Fruit fly (Drosophila melanogaster) whole organism, embryonic: ENCODE data around the gene GC.
A peak's percentile ranks its signal among the peaks of the same experiment; 100 is the strongest.

ENCODE experiments used
- B-H1 ChIP-seq: fragments of 200-800 bp; sonication (Bioruptor generic); IDR thresholded peaks from 3 replicates; pipeline ENCODE4 v1.3.6; 2022; ENCODE audit warnings: missing biosample characterization, missing genetic modification characterization
- Bdp1 ChIP-seq: fragments of 200-800 bp; sonication (Bioruptor generic); optimal IDR thresholded peaks from 3 replicates; lab custom pipeline; 2016; ENCODE audit warnings: missing biosample characterization, missing genetic modification characterization
- CG10321 ChIP-seq: fragments of 200-800 bp; sonication (Bioruptor generic); IDR thresholded peaks from 2 replicates; pipeline ENCODE4 v1.3.6; 2022; ENCODE audit warnings: missing biosample characterization, missing genetic modification characterization
- CG10565 ChIP-seq: fragments of 200-800 bp; sonication (Bioruptor generic); optimal IDR thresholded peaks from 3 replicates; lab custom pipeline; 2016; ENCODE audit warnings: missing biosample characterization, mild to moderate bottlenecking, missing genetic modification characterization
- CG10654 ChIP-seq: fragments of 200-800 bp; sonication (Bioruptor generic); optimal IDR thresholded peaks from 2 replicates; lab custom pipeline; 2016; ENCODE audit warnings: missing biosample characterization, missing genetic modification characterization
- CG12071 ChIP-seq: fragments of 200-800 bp; sonication (Bioruptor generic); optimal IDR thresholded peaks from 3 replicates; lab custom pipeline; 2018; ENCODE audit warnings: missing biosample characterization, mild to moderate bottlenecking, missing genetic modification characterization
- CG12236 ChIP-seq: fragments of 200-800 bp; sonication (Bioruptor generic); optimal IDR thresholded peaks from 2 replicates; lab custom pipeline; 2016; ENCODE audit warnings: missing biosample characterization, missing genetic modification characterization
- CG12299 ChIP-seq: fragments of 200-800 bp; sonication (Bioruptor generic); optimal IDR thresholded peaks from 2 replicates; lab custom pipeline; 2018; ENCODE audit warnings: missing biosample characterization, mild to moderate bottlenecking, missing genetic modification characterization
- CG12744 ChIP-seq: fragments of 200-800 bp; sonication (Bioruptor generic); optimal IDR thresholded peaks from 2 replicates; lab custom pipeline; 2016; ENCODE audit warnings: missing biosample characterization, missing genetic modification characterization
- CG13894 ChIP-seq: fragments of 200-800 bp; sonication (Bioruptor generic); optimal IDR thresholded peaks from 3 replicates; lab custom pipeline; 2018; ENCODE audit warnings: missing biosample characterization, mild to moderate bottlenecking, missing genetic modification characterization, moderate library complexity
- CG14050 ChIP-seq: fragments of 200-800 bp; sonication (Bioruptor generic); IDR thresholded peaks from 3 replicates; pipeline ENCODE4 v1.3.6; 2022; ENCODE audit warnings: missing biosample characterization, missing genetic modification characterization
- CG14965 ChIP-seq: fragments of 200-800 bp; sonication (Bioruptor generic); optimal IDR thresholded peaks from 2 replicates; lab custom pipeline; 2016; ENCODE audit warnings: missing biosample characterization, missing genetic modification characterization, borderline replicate concordance
- CG15514 ChIP-seq: fragments of 200-800 bp; sonication (Bioruptor generic); optimal IDR thresholded peaks from 3 replicates; lab custom pipeline; 2017; ENCODE audit warnings: missing biosample characterization, missing genetic modification characterization, mild to moderate bottlenecking, moderate library complexity, missing genetic modification reagents
- CG1603 ChIP-seq: fragments of 200-800 bp; sonication (Bioruptor generic); optimal IDR thresholded peaks from 2 replicates; lab custom pipeline; 2019; ENCODE audit warnings: missing biosample characterization, mild to moderate bottlenecking, missing genetic modification characterization, moderate library complexity
- CG17912 ChIP-seq: fragments of 200-800 bp; sonication (Bioruptor generic); optimal IDR thresholded peaks from 2 replicates; lab custom pipeline; 2018; ENCODE audit warnings: missing biosample characterization, mild to moderate bottlenecking, missing genetic modification characterization
- CG18599 ChIP-seq: fragments of 200-800 bp; sonication (Bioruptor generic); optimal IDR thresholded peaks from 3 replicates; lab custom pipeline; 2017; ENCODE audit warnings: missing biosample characterization, missing genetic modification characterization, mild to moderate bottlenecking, moderate library complexity, missing genetic modification reagents
- CG2199 ChIP-seq: fragments of 200-800 bp; sonication (Bioruptor generic); IDR thresholded peaks from 3 replicates; pipeline ENCODE4 v1.3.6; 2022; ENCODE audit warnings: missing biosample characterization, missing genetic modification characterization
- CG2889 ChIP-seq: fragments of 200-800 bp; sonication (Bioruptor generic); IDR thresholded peaks from 3 replicates; pipeline ENCODE4 v1.3.6; 2022; ENCODE audit warnings: missing biosample characterization, missing genetic modification characterization
- CG3065 ChIP-seq: fragments of 200-800 bp; sonication (Bioruptor generic); optimal IDR thresholded peaks from 2 replicates; lab custom pipeline; 2016; ENCODE audit warnings: missing biosample characterization, missing genetic modification characterization
- CG33557 ChIP-seq: fragments of 200-800 bp; sonication (Bioruptor generic); optimal IDR thresholded peaks from 2 replicates; lab custom pipeline; 2019; ENCODE audit warnings: missing biosample characterization, mild to moderate bottlenecking, missing genetic modification characterization, moderate library complexity
- CG4282 ChIP-seq: fragments of 200-800 bp; sonication (Bioruptor generic); optimal IDR thresholded peaks from 2 replicates; lab custom pipeline; 2016; ENCODE audit warnings: missing biosample characterization, missing genetic modification characterization
- CG4854 ChIP-seq: fragments of 200-800 bp; sonication (Bioruptor generic); optimal IDR thresholded peaks from 2 replicates; lab custom pipeline; 2016; ENCODE audit warnings: missing biosample characterization, missing genetic modification characterization, inconsistent platforms
- CG6175 ChIP-seq: fragments of 200-800 bp; sonication (Bioruptor generic); IDR thresholded peaks from 3 replicates; pipeline ENCODE4 v1.3.6; 2022; ENCODE audit warnings: missing biosample characterization, missing genetic modification characterization
- CG6765 ChIP-seq: fragments of 200-800 bp; sonication (Bioruptor generic); optimal IDR thresholded peaks from 3 replicates; lab custom pipeline; 2017; ENCODE audit warnings: missing biosample characterization, mild to moderate bottlenecking, missing genetic modification characterization
- CG8388 ChIP-seq: fragments of 200-800 bp; sonication (Bioruptor generic); optimal IDR thresholded peaks from 2 replicates; lab custom pipeline; 2019; ENCODE audit warnings: missing biosample characterization, mild to moderate bottlenecking, missing genetic modification characterization, moderate library complexity
- CG8924 ChIP-seq: fragments of 200-800 bp; optimal IDR thresholded peaks from 3 replicates; lab custom pipeline; 2019; ENCODE audit warnings: missing biosample characterization, mild to moderate bottlenecking, missing genetic modification characterization, moderate library complexity
- D19A ChIP-seq: fragments of 200-800 bp; optimal IDR thresholded peaks from 3 replicates; lab custom pipeline; 2019; ENCODE audit warnings: missing biosample characterization, mild to moderate bottlenecking, missing genetic modification characterization, moderate library complexity
- Dp ChIP-seq: fragments of 200-800 bp; sonication (Bioruptor generic); optimal IDR thresholded peaks from 2 replicates; lab custom pipeline; 2018; ENCODE audit warnings: missing biosample characterization, mild to moderate bottlenecking, missing genetic modification characterization, moderate library complexity
- ERR ChIP-seq: fragments of 200-800 bp; sonication (Bioruptor generic); optimal IDR thresholded peaks from 2 replicates; lab custom pipeline; 2016; ENCODE audit warnings: missing biosample characterization, missing genetic modification characterization
- HLH3B ChIP-seq: fragments of 200-800 bp; sonication (Bioruptor generic); IDR thresholded peaks from 2 replicates; pipeline ENCODE4 v1.3.6; 2022; ENCODE audit warnings: missing biosample characterization, missing genetic modification characterization
- Hr39 ChIP-seq: fragments of >200 bp; optimal IDR thresholded peaks from 2 replicates; lab custom pipeline; 2017
- MESR4 ChIP-seq: fragments of 200-800 bp; sonication (Bioruptor generic); optimal IDR thresholded peaks from 2 replicates; lab custom pipeline; 2018; ENCODE audit warnings: missing biosample characterization, mild to moderate bottlenecking, missing genetic modification characterization, moderate library complexity
- Max ChIP-seq: fragments of 200-800 bp; sonication (Bioruptor generic); optimal IDR thresholded peaks from 2 replicates; lab custom pipeline; 2016; ENCODE audit warnings: missing biosample characterization, mild to moderate bottlenecking, missing genetic modification characterization
- Med ChIP-seq: fragments of 200-800 bp; sonication (Bioruptor generic); peaks from one replicate; lab custom pipeline; 2016; ENCODE audit warnings: missing biosample characterization, missing genetic modification characterization, mild to moderate bottlenecking, inconsistent platforms, moderate library complexity
- Optix ChIP-seq: fragments of 200-800 bp; sonication (Bioruptor generic); IDR thresholded peaks from 3 replicates; pipeline ENCODE4 v1.3.6; 2022; ENCODE audit warnings: missing biosample characterization, missing genetic modification characterization
- Sry-β ChIP-seq: fragments of 200-800 bp; sonication (Bioruptor generic); optimal IDR thresholded peaks from 2 replicates; lab custom pipeline; 2018; ENCODE audit warnings: missing biosample characterization, mild to moderate bottlenecking, missing genetic modification characterization, moderate library complexity
- dati ChIP-seq: fragments of 200-800 bp; sonication (Bioruptor generic); IDR thresholded peaks from 2 replicates; pipeline ENCODE4 v1.3.6; 2022; ENCODE audit warnings: missing biosample characterization, missing genetic modification characterization
- dimm ChIP-seq: fragments of 200-800 bp; sonication (Bioruptor generic); IDR thresholded peaks from 2 replicates; pipeline ENCODE4 v1.3.6; 2022; ENCODE audit warnings: missing biosample characterization, missing genetic modification characterization
- dysf ChIP-seq: fragments of 200-800 bp; sonication (Bioruptor generic); IDR thresholded peaks from 3 replicates; pipeline ENCODE4 v1.3.6; 2022; ENCODE audit warnings: missing biosample characterization, missing genetic modification characterization
- eve ChIP-seq, 2 experiments: fragments of >200 bp; optimal IDR thresholded peaks; 2 replicates each; lab custom pipeline; 2017; ENCODE audit warnings: missing biosample characterization in 2 of 2, missing genetic modification characterization in 2 of 2
- kni ChIP-seq: fragments of 200-800 bp; sonication (Bioruptor generic); optimal IDR thresholded peaks from 3 replicates; lab custom pipeline; 2017; ENCODE audit warnings: mild to moderate bottlenecking, missing biosample characterization, missing genetic modification reagents, missing genetic modification characterization
- lab ChIP-seq: fragments of 200-800 bp; sonication (Bioruptor generic); optimal IDR thresholded peaks from 3 replicates; lab custom pipeline; 2017; ENCODE audit warnings: missing biosample characterization, missing genetic modification characterization, mild to moderate bottlenecking, moderate library complexity, missing genetic modification reagents
- nmo ChIP-seq: fragments of 200-800 bp; sonication (Bioruptor generic); optimal IDR thresholded peaks from 2 replicates; lab custom pipeline; 2018; ENCODE audit warnings: missing biosample characterization, mild to moderate bottlenecking, missing genetic modification characterization, moderate library complexity
- repo ChIP-seq: fragments of 200-800 bp; sonication (Bioruptor generic); optimal IDR thresholded peaks from 2 replicates; lab custom pipeline; 2016; ENCODE audit warnings: missing biosample characterization, missing genetic modification characterization
- sd ChIP-seq: fragments of 200-800 bp; sonication (Bioruptor generic); optimal IDR thresholded peaks from 3 replicates; lab custom pipeline; 2018; ENCODE audit warnings: missing biosample characterization, mild to moderate bottlenecking, missing genetic modification characterization, moderate library complexity
- sisA ChIP-seq: fragments of 200-800 bp; sonication (Bioruptor generic); IDR thresholded peaks from 2 replicates; pipeline ENCODE4 v1.3.6; 2022; ENCODE audit warnings: missing biosample characterization, missing genetic modification characterization
- slbo ChIP-seq: fragments of 200-800 bp; sonication (Bioruptor generic); IDR thresholded peaks from 2 replicates; pipeline ENCODE4 v1.3.6; 2022; ENCODE audit warnings: missing biosample characterization, missing genetic modification characterization
- tap ChIP-seq: fragments of 200-800 bp; optimal IDR thresholded peaks from 3 replicates; lab custom pipeline; 2019; ENCODE audit warnings: missing biosample characterization, mild to moderate bottlenecking, missing genetic modification characterization, moderate library complexity
- wdn ChIP-seq: fragments of 200-800 bp; sonication (Bioruptor generic); IDR thresholded peaks from 2 replicates; pipeline ENCODE4 v1.3.6; 2022; ENCODE audit warnings: missing biosample characterization, missing genetic modification characterization
- zf30C ChIP-seq: fragments of 200-800 bp; sonication (Bioruptor generic); optimal IDR thresholded peaks from 3 replicates; lab custom pipeline; 2018; ENCODE audit warnings: missing biosample characterization, mild to moderate bottlenecking, missing genetic modification characterization

The GC gene

dm6 chr3L:1579169-1579853, 49.8 kb downstream of the GC start (continued):
- TF ChIP-seq CG4282 (GFP tag; lab: Kevin White, UChicago) = peak; percentile 31
- no peak for TF ChIP-seq CG10565 (GFP tag; lab: Kevin White, UChicago)
- TF ChIP-seq wdn = peak; percentile 38; the same call in 1 of the 2 replicates
- peak; percentile 0 for TF ChIP-seq MESR4 (GFP tag; lab: Kevin White, UChicago)
- peak; percentile 78 for TF ChIP-seq CG8924
- TF ChIP-seq Optix (GFP tag; lab: Robert Waterston, UW) = peak; percentile 73; the same call in 1 of the 3 replicates
- TF ChIP-seq CG12744 (GFP tag; lab: Kevin White, UChicago) = peak; percentile 24
- peak; percentile 58 for TF ChIP-seq Bdp1 (GFP tag; lab: Kevin White, UChicago)
- TF ChIP-seq Max = no peak
- no peak for TF ChIP-seq Dp
- no peak for TF ChIP-seq dati (GFP tag; lab: Robert Waterston, UW)
- no peak for TF ChIP-seq CG6175 (GFP tag; lab: Robert Waterston, UW)
- TF ChIP-seq CG10654 (GFP tag; lab: Kevin White, UChicago) = peak; percentile 73
- peak; percentile 63 for TF ChIP-seq nmo (GFP tag; lab: Kevin White, UChicago)
- TF ChIP-seq kni = peak; percentile 97
- no peak for TF ChIP-seq ERR (GFP tag; lab: Kevin White, UChicago)
- TF ChIP-seq CG12071 (GFP tag; lab: Kevin White, UChicago) = peak; percentile 82
- no peak for TF ChIP-seq CG10321
- peak; percentile 70 for TF ChIP-seq lab (GFP tag; lab: Kevin White, UChicago)
- no peak for TF ChIP-seq dimm (GFP tag; lab: Robert Waterston, UW)
- TF ChIP-seq B-H1 (GFP tag; lab: Robert Waterston, UW) = no peak
- peak; percentile 59 for TF ChIP-seq CG4854
- peak; percentile 29 for TF ChIP-seq CG3065
- peak; percentile 76 for TF ChIP-seq CG8388
- TF ChIP-seq CG14965 (GFP tag; lab: Kevin White, UChicago) = peak; percentile 60
- TF ChIP-seq sisA (GFP tag; lab: Robert Waterston, UW) = peak; percentile 64
- TF ChIP-seq zf30C (GFP tag; lab: Kevin White, UChicago) = no peak
- TF ChIP-seq Med (GFP tag; lab: Kevin White, UChicago) = peak; percentile 86
- TF ChIP-seq CG12236 (GFP tag; lab: Kevin White, UChicago) = peak; percentile 48
- peak; percentile 12; the same call in 1 of the 2 replicates for TF ChIP-seq slbo (GFP tag; lab: Robert Waterston, UW)
- TF ChIP-seq dysf (GFP tag; lab: Robert Waterston, UW) = no peak; the same call in 1 of the 3 replicates
- peak; percentile 71 for TF ChIP-seq CG6765 (GFP tag; lab: Kevin White, UChicago)
- peak; percentile 51 for TF ChIP-seq CG12299
- peak; percentile 36 for TF ChIP-seq CG15514 (GFP tag; lab: Kevin White, UChicago)
- TF ChIP-seq Hr39 (lab: Kevin White, UChicago) = no peak
- peak; percentile 37 for TF ChIP-seq repo (GFP tag; lab: Kevin White, UChicago)
- TF ChIP-seq CG13894 = no peak
- no peak for TF ChIP-seq CG2199 (GFP tag; lab: Robert Waterston, UW)
- peak; percentile 59 for TF ChIP-seq HLH3B (GFP tag; lab: Robert Waterston, UW)
- TF ChIP-seq CG1603 (tag; lab: Kevin White, UChicago) = peak; percentile 81
- peak in 1 of 2 experiments; percentile 87 for TF ChIP-seq eve (GFP tag; optimal IDR thresholded peaks at IDR 0.05; lab: Kevin White, UChicago)
- TF ChIP-seq Sry-β (GFP tag; lab: Kevin White, UChicago) = peak; percentile 57
- TF ChIP-seq CG33557 (GFP tag; lab: Kevin White, UChicago) = peak; percentile 88
- 0 out of 3 replicates have a peak, but pooled peaks have one; percentile 32 for TF ChIP-seq CG2889 (GFP tag; lab: Robert Waterston, UW)
- peak; percentile 86 for TF ChIP-seq sd
- peak; percentile 64 for TF ChIP-seq CG17912 (GFP tag; lab: Kevin White, UChicago)
- peak; percentile 17; the same call in 1 of the 3 replicates for TF ChIP-seq CG14050 (GFP tag; lab: Robert Waterston, UW)
- peak; percentile 72 for TF ChIP-seq CG18599 (GFP tag; lab: Kevin White, UChicago)
- peak; percentile 50 for TF ChIP-seq tap
- peak; percentile 71 for TF ChIP-seq D19A (tag; lab: Kevin White, UChicago)
